Worm (Caenorhabditis elegans) whole organism, mixed stage, embryonic: ENCODE measurements around the gene glo-4.

Experiments
- M03D4.4 ChIP-seq: sonication (generic microtip); optimal IDR thresholded peaks from 2 replicates; lab custom pipeline; 2017; ENCODE audit warnings: mild to moderate bottlenecking, missing genetic modification characterization, missing compliant biosample characterization
- bed-3 ChIP-seq: fragments of 200-800 bp; sonication (Bioruptor generic); optimal IDR thresholded peaks from 3 replicates; lab custom pipeline; 2018; ENCODE audit warnings: mild to moderate bottlenecking, missing genetic modification characterization, moderate library complexity, missing compliant biosample characterization
- blmp-1 ChIP-seq: fragments of 150-350 bp; optimal IDR thresholded peaks from 2 replicates; lab custom pipeline; 2014; ENCODE audit warnings: missing biosample characterization, missing genetic modification characterization
- ceh-39 ChIP-seq: fragments of 150-350 bp; optimal IDR thresholded peaks from 2 replicates; lab custom pipeline; 2014; ENCODE audit warnings: missing biosample characterization, missing genetic modification characterization
- ceh-43 ChIP-seq: fragments of 200-800 bp; sonication (Bioruptor generic); optimal IDR thresholded peaks from 2 replicates; lab custom pipeline; 2018; ENCODE audit warnings: mild to moderate bottlenecking, missing genetic modification characterization, moderate library complexity, missing compliant biosample characterization
- ceh-83 ChIP-seq: fragments of 200-800 bp; sonication (Bioruptor generic); optimal IDR thresholded peaks from 2 replicates; lab custom pipeline; 2018; ENCODE audit warnings: mild to moderate bottlenecking, missing genetic modification characterization, missing compliant biosample characterization
- ces-1 ChIP-seq: fragments of 150-350 bp; optimal IDR thresholded peaks from 2 replicates; lab custom pipeline; 2014; ENCODE audit warnings: missing biosample characterization, missing genetic modification reagents, missing genetic modification characterization
- cnd-1 ChIP-seq: fragments of 200-800 bp; sonication (Bioruptor generic); optimal IDR thresholded peaks from 2 replicates; lab custom pipeline; 2018; ENCODE audit warnings: mild to moderate bottlenecking, missing genetic modification characterization, missing compliant biosample characterization
- drap-1 ChIP-seq: fragments of 200-800 bp; sonication (Bioruptor generic); optimal IDR thresholded peaks from 3 replicates; lab custom pipeline; 2018; ENCODE audit warnings: mild to moderate bottlenecking, missing genetic modification characterization, missing compliant biosample characterization
- elt-1 ChIP-seq: sonication (generic microtip); optimal IDR thresholded peaks from 2 replicates; lab custom pipeline; 2017; ENCODE audit warnings: missing genetic modification characterization, mild to moderate bottlenecking, missing compliant biosample characterization, antibody characterized with exemption, moderate library complexity, borderline replicate concordance; ENCODE audit not compliant: insufficient read depth
- elt-3 ChIP-seq: fragments of 150-350 bp; optimal IDR thresholded peaks from 2 replicates; lab custom pipeline; 2014; ENCODE audit warnings: missing biosample characterization, missing genetic modification characterization
- flh-1 ChIP-seq: fragments of 200-800 bp; sonication (Bioruptor generic); optimal IDR thresholded peaks from 2 replicates; lab custom pipeline; 2018; ENCODE audit warnings: mild to moderate bottlenecking, missing genetic modification characterization, moderate library complexity, missing compliant biosample characterization
- ham-2 ChIP-seq: fragments of 200-800 bp; sonication (Bioruptor generic); optimal IDR thresholded peaks from 2 replicates; lab custom pipeline; 2018; ENCODE audit warnings: mild to moderate bottlenecking, missing genetic modification characterization, missing compliant biosample characterization
- lin-13 ChIP-seq: fragments of 150-350 bp; optimal IDR thresholded peaks from 2 replicates; lab custom pipeline; 2014; ENCODE audit warnings: missing biosample characterization, missing genetic modification characterization
- lsy-2 ChIP-seq: fragments of 150-350 bp; optimal IDR thresholded peaks from 2 replicates; lab custom pipeline; 2014; ENCODE audit warnings: missing biosample characterization, missing genetic modification characterization
- mab-5 ChIP-seq: fragments of 150-350 bp; optimal IDR thresholded peaks from 2 replicates; lab custom pipeline; 2014; ENCODE audit warnings: missing biosample characterization, missing genetic modification characterization
- mls-2 ChIP-seq: sonication (generic microtip); optimal IDR thresholded peaks from 2 replicates; lab custom pipeline; 2016; ENCODE audit warnings: mild to moderate bottlenecking, missing genetic modification characterization, moderate library complexity, missing compliant biosample characterization
- nhr-2 ChIP-seq: fragments of 150-350 bp; optimal IDR thresholded peaks from 2 replicates; lab custom pipeline; 2014; ENCODE audit warnings: missing biosample characterization, missing genetic modification characterization
- nhr-237 ChIP-seq: fragments of 150-350 bp; optimal IDR thresholded peaks from 2 replicates; lab custom pipeline; 2014; ENCODE audit warnings: missing biosample characterization, missing genetic modification characterization
- nhr-28 ChIP-seq: fragments of 150-350 bp; optimal IDR thresholded peaks from 2 replicates; lab custom pipeline; 2014; ENCODE audit warnings: missing biosample characterization, missing genetic modification characterization
- nhr-76 ChIP-seq: sonication (generic microtip); optimal IDR thresholded peaks from 2 replicates; lab custom pipeline; 2017; ENCODE audit warnings: missing biosample characterization, missing genetic modification characterization
- pha-4 ChIP-seq: fragments of 150-350 bp; optimal IDR thresholded peaks from 2 replicates; lab custom pipeline; 2018; ENCODE audit warnings: missing biosample characterization, missing genetic modification reagents, missing genetic modification characterization
- snpc-4 ChIP-seq: fragments of 150-350 bp; optimal IDR thresholded peaks from 2 replicates; lab custom pipeline; 2014; ENCODE audit warnings: missing biosample characterization, missing genetic modification characterization
- sptf-1 ChIP-seq: sonication (generic microtip); optimal IDR thresholded peaks from 2 replicates; lab custom pipeline; 2017; ENCODE audit warnings: mild to moderate bottlenecking, missing genetic modification characterization, moderate library complexity, missing compliant biosample characterization
- tbx-8 ChIP-seq: fragments of 200-800 bp; sonication (Bioruptor generic); optimal IDR thresholded peaks from 2 replicates; lab custom pipeline; 2018; ENCODE audit warnings: mild to moderate bottlenecking, missing genetic modification characterization, moderate library complexity, missing compliant biosample characterization
- unc-120 ChIP-seq: sonication (generic microtip); optimal IDR thresholded peaks from 2 replicates; lab custom pipeline; 2017; ENCODE audit warnings: missing genetic modification characterization, missing compliant biosample characterization; ENCODE audit not compliant: poor library complexity, severe bottlenecking
- unc-62 ChIP-seq: fragments of 150-350 bp; optimal IDR thresholded peaks from 2 replicates; lab custom pipeline; 2014; ENCODE audit warnings: missing biosample characterization, missing genetic modification reagents, missing genetic modification characterization
- zip-8 ChIP-seq: fragments of 150-350 bp; optimal IDR thresholded peaks from 2 replicates; lab custom pipeline; 2014; ENCODE audit warnings: missing biosample characterization, missing genetic modification characterization
- ztf-11 ChIP-seq: fragments of 150-350 bp; optimal IDR thresholded peaks from 2 replicates; lab custom pipeline; 2014; ENCODE audit warnings: missing biosample characterization, missing genetic modification characterization

glo-4 gene

DNA sequence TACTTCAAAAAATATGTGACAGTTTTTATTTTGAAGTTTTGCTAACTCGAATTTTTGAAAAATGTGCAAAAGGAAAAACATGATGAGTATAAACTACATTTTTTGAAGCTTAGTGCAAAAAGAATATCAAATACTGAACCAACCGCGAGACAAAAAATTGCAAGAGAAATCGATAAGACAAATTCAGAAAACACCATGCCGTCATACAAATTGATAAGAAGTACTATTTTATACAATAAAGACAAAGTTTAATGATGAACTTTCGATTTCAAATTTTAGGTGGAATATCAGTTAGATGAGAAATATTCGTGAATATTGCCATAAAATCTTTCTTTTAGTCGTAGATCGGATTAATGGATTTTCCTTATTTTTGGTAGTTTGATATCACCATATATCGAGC lies 19.7 kb upstream of the glo-4 start:
- TF ChIP-seq cnd-1 (tag; lab: Kevin White, UChicago), result no peak
- TF ChIP-seq nhr-76 (tag; lab: Kevin White, UChicago), result no peak
- no peak for TF ChIP-seq lin-13 (tag; lab: Kevin White, UChicago)
- TF ChIP-seq zip-8, result no peak
- no peak for TF ChIP-seq drap-1 (GFP tag; lab: Kevin White, UChicago)
- TF ChIP-seq nhr-237 (tag; lab: Kevin White, UChicago), result no peak
- no peak for TF ChIP-seq elt-1 (tag; lab: Kevin White, UChicago)
- TF ChIP-seq bed-3 (GFP tag; lab: Kevin White, UChicago), result no peak
- no peak for TF ChIP-seq nhr-28 (tag; lab: Kevin White, UChicago)
- TF ChIP-seq mls-2 (tag; lab: Kevin White, UChicago), result no peak
- TF ChIP-seq, all 35 proteins: peak for 0

DNA sequence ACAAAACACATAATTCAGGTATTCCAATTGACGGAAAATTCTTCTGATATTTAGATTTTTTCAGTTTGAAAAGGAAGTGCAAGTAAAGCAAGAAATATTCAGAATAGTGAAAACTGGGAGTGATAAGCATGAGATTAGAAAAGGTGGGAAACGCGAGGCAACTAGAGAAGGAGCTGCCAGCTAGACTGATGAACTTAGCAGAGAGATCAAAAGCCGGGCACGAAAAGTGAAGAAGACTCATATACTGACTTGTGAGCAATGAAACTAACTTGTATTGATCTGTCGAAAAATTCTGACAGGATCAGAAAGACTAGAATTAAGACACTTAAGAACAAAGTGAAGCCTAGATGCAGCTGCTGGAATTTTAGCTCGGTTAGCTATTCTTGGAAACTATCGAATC lies 18.5 kb upstream of the glo-4 start, which contains the start of gene nhr-36:
nhr-36 (minus strand) TSS at position 101 of the 400 bp plus-strand sequence.
- TF ChIP-seq pha-4 (tag; lab: Kevin White, UChicago), result no peak
- no peak for TF ChIP-seq ztf-11 (tag; lab: Kevin White, UChicago)
- no peak for TF ChIP-seq flh-1
- TF ChIP-seq blmp-1 (tag; lab: Kevin White, UChicago), result no peak
- no peak for TF ChIP-seq elt-1 (tag; lab: Kevin White, UChicago)
- no peak for TF ChIP-seq ceh-43
- no peak for TF ChIP-seq elt-3 (tag; lab: Kevin White, UChicago)
- no peak for TF ChIP-seq mab-5 (tag; lab: Kevin White, UChicago)
- no peak for TF ChIP-seq tbx-8 (GFP tag; lab: Kevin White, UChicago)
- TF ChIP-seq unc-120 (tag; lab: Kevin White, UChicago), result no peak

DNA sequence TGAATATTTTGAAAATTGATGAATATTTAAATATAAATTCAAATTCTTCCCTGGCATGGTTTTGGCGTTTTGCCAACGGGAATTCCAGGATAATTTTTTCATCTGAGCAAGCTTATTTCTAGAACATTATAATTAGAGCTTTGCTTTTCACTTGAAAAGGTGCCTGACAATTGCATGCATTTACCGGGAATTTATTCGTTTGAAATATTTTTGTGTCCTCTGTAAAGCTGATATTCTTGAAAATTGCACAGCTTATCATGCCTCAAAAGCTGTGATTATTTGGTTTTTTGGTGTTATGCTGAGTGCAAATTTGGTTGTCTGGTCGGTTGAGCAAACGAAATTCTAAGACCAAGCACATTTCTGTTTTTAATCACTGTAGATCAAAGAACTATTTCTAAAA lies 17.4 kb upstream of the glo-4 start:
- no peak for TF ChIP-seq M03D4.4 (tag; lab: Kevin White, UChicago)
- TF ChIP-seq ces-1 (GFP tag; lab: Kevin White, UChicago), result no peak
- TF ChIP-seq unc-62 (GFP tag; lab: Kevin White, UChicago), result no peak
- TF ChIP-seq unc-120 (tag; lab: Kevin White, UChicago), result no peak
- TF ChIP-seq nhr-2, result no peak
- TF ChIP-seq elt-3 (tag; lab: Kevin White, UChicago), result no peak
- no peak for TF ChIP-seq ceh-83 (GFP tag; lab: Kevin White, UChicago)
- TF ChIP-seq sptf-1 (tag; lab: Kevin White, UChicago), result no peak
- TF ChIP-seq nhr-237 (tag; lab: Kevin White, UChicago), result no peak
- no peak for TF ChIP-seq ham-2 (GFP tag; lab: Kevin White, UChicago)
- no peak for TF ChIP-seq cnd-1 (tag; lab: Kevin White, UChicago)
- TF ChIP-seq mab-5 (tag; lab: Kevin White, UChicago), result no peak
- TF ChIP-seq blmp-1 (tag; lab: Kevin White, UChicago), result no peak

DNA sequence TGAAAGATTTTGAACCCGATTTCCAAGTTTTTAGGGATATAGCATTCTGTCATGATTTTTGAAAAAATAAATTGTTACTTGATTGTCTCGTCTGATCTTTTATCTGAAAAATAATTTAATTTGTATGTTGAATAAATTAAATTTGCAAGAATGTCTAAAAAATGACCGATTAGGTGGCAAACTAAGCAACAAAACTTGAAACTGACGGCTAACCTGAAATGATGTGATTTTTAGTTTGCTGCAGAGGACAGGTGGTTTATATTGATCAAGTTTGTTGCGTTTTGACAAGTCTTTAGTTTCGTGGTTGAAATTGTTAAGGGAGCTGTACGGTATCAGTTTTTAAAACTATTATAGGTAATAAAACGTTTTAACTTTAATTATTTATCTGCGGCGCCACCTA lies 14.4 kb upstream of the glo-4 start, which contains the start of gene F07C3.16:
F07C3.16 (minus strand) TSS at position 101 of the 400 bp plus-strand sequence.
- TF ChIP-seq M03D4.4 (tag; lab: Kevin White, UChicago), result no peak
- no peak for TF ChIP-seq unc-62 (GFP tag; lab: Kevin White, UChicago)
- TF ChIP-seq sptf-1 (tag; lab: Kevin White, UChicago), result no peak
- no peak for TF ChIP-seq ceh-39 (tag; lab: Kevin White, UChicago)
- no peak for TF ChIP-seq drap-1 (GFP tag; lab: Kevin White, UChicago)
- TF ChIP-seq ham-2 (GFP tag; lab: Kevin White, UChicago), result no peak
- TF ChIP-seq flh-1, result no peak
- TF ChIP-seq cnd-1 (tag; lab: Kevin White, UChicago), result no peak
- no peak for TF ChIP-seq snpc-4
- no peak for TF ChIP-seq nhr-76 (tag; lab: Kevin White, UChicago)
- TF ChIP-seq mls-2 (tag; lab: Kevin White, UChicago), result no peak
- TF ChIP-seq lsy-2 (tag; lab: Kevin White, UChicago), result no peak

DNA sequence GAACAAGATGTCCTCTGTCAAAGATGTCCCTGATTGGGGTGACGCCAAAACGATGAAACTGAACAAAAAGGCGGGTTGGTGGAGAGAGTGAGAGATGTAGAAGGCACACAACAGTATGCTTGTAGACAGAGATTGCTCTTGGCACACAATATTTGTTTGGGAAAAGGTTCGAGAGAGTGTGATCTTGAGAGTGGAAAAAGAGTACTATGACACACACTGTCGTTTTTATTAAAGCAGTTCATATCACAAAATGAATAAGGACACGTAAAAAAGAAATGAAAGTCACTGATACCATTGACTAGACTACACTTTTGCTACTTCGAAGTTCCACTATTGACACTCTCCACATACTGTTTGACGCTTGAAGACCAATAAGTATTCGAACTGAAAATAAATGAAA lies 12.5 kb upstream of the glo-4 start:
- TF ChIP-seq ham-2 (GFP tag; lab: Kevin White, UChicago) (no peak), pha-4 (tag; lab: Kevin White, UChicago) (no peak), mls-2 (tag; lab: Kevin White, UChicago) (no peak)
